Worm (Caenorhabditis elegans) whole organism, late embryonic: ENCODE data around the gene npl-10.

Experiments used
- F13H6.1 ChIP-seq: sonication (generic microtip); optimal IDR thresholded peaks from 2 replicates; lab custom pipeline; 2016; ENCODE audit warnings: missing genetic modification characterization, missing compliant biosample characterization
- K02D7.2 ChIP-seq: sonication (generic microtip); optimal IDR thresholded peaks from 2 replicates; lab custom pipeline; 2017; ENCODE audit warnings: mild to moderate bottlenecking, missing genetic modification characterization, missing compliant biosample characterization
- T23F11.4 ChIP-seq: fragments of 200-800 bp; sonication (Bioruptor generic); optimal IDR thresholded peaks from 2 replicates; lab custom pipeline; 2018; ENCODE audit warnings: mild to moderate bottlenecking, missing genetic modification characterization, missing compliant biosample characterization
- Y22D7AL.16 ChIP-seq: sonication (generic microtip); optimal IDR thresholded peaks from 2 replicates; lab custom pipeline; 2016; ENCODE audit warnings: missing genetic modification characterization, missing compliant biosample characterization
- ceh-14 ChIP-seq: sonication (generic microtip); optimal IDR thresholded peaks from 2 replicates; lab custom pipeline; 2016; ENCODE audit warnings: missing genotype, missing genetic modification characterization, missing compliant biosample characterization
- ceh-18 ChIP-seq: sonication (generic microtip); optimal IDR thresholded peaks from 2 replicates; lab custom pipeline; 2016; ENCODE audit warnings: missing genetic modification characterization, missing compliant biosample characterization
- ceh-2 ChIP-seq: sonication (generic microtip); optimal IDR thresholded peaks from 2 replicates; lab custom pipeline; 2016; ENCODE audit warnings: missing genotype, missing genetic modification characterization, missing compliant biosample characterization
- ceh-22 ChIP-seq: sonication (generic microtip); optimal IDR thresholded peaks from 2 replicates; lab custom pipeline; 2017; ENCODE audit warnings: missing biosample characterization, missing genetic modification characterization
- ceh-31 ChIP-seq: sonication (generic microtip); optimal IDR thresholded peaks from 2 replicates; lab custom pipeline; 2016; ENCODE audit warnings: missing genetic modification characterization, missing compliant biosample characterization
- ceh-34 ChIP-seq: sonication (generic microtip); optimal IDR thresholded peaks from 2 replicates; lab custom pipeline; 2016; ENCODE audit warnings: mild to moderate bottlenecking, missing genetic modification characterization, missing compliant biosample characterization
- ceh-45 ChIP-seq: fragments of 200-800 bp; sonication (Bioruptor generic); IDR thresholded peaks from 2 replicates; pipeline ENCODE4 v1.3.6; 2022; ENCODE audit warnings: missing genetic modification reagents, missing genetic modification characterization, missing compliant biosample characterization
- ceh-9 ChIP-seq: sonication (generic microtip); optimal IDR thresholded peaks from 2 replicates; lab custom pipeline; 2016; ENCODE audit warnings: mild to moderate bottlenecking, missing genetic modification characterization, inconsistent platforms, missing compliant biosample characterization
- dmd-4 ChIP-seq: sonication (generic microtip); optimal IDR thresholded peaks from 2 replicates; lab custom pipeline; 2016; ENCODE audit warnings: borderline replicate concordance, missing genetic modification characterization, missing compliant biosample characterization
- elt-2 ChIP-seq: sonication (generic microtip); optimal IDR thresholded peaks from 2 replicates; lab custom pipeline; 2016; ENCODE audit warnings: missing genetic modification reagents, missing genetic modification characterization, missing compliant biosample characterization
- ets-4 ChIP-seq: sonication (generic microtip); optimal IDR thresholded peaks from 2 replicates; lab custom pipeline; 2016; ENCODE audit warnings: missing genetic modification characterization, missing compliant biosample characterization
- fax-1 ChIP-seq: sonication (generic microtip); optimal IDR thresholded peaks from 2 replicates; lab custom pipeline; 2016; ENCODE audit warnings: missing genotype, missing genetic modification characterization, missing compliant biosample characterization
- gmeb-2 ChIP-seq: sonication (generic microtip); optimal IDR thresholded peaks from 2 replicates; lab custom pipeline; 2016; ENCODE audit warnings: missing genetic modification characterization, inconsistent platforms, missing compliant biosample characterization
- hlh-15 ChIP-seq: sonication (generic microtip); optimal IDR thresholded peaks from 2 replicates; lab custom pipeline; 2016; ENCODE audit warnings: missing genetic modification characterization, missing compliant biosample characterization
- madf-2 ChIP-seq: sonication (generic microtip); optimal IDR thresholded peaks from 2 replicates; lab custom pipeline; 2017; ENCODE audit warnings: missing genetic modification characterization, missing compliant biosample characterization
- mec-3 ChIP-seq: sonication (generic microtip); optimal IDR thresholded peaks from 2 replicates; lab custom pipeline; 2016; ENCODE audit warnings: borderline replicate concordance, missing genetic modification characterization, missing compliant biosample characterization
- nfya-1 ChIP-seq: sonication (generic microtip); optimal IDR thresholded peaks from 2 replicates; lab custom pipeline; 2017; ENCODE audit warnings: missing genetic modification characterization, mild to moderate bottlenecking, missing compliant biosample characterization, antibody characterized with exemption, moderate library complexity
- nhr-11 ChIP-seq: fragments of 150-350 bp; optimal IDR thresholded peaks from 2 replicates; lab custom pipeline; 2014; ENCODE audit warnings: missing biosample characterization, missing genetic modification characterization
- nhr-232 ChIP-seq: sonication (generic microtip); optimal IDR thresholded peaks from 2 replicates; lab custom pipeline; 2016; ENCODE audit warnings: missing genetic modification characterization, missing compliant biosample characterization
- odd-2 ChIP-seq: sonication (generic microtip); optimal IDR thresholded peaks from 2 replicates; lab custom pipeline; 2017; ENCODE audit warnings: antibody characterized with exemption, mild to moderate bottlenecking, missing genetic modification characterization, missing compliant biosample characterization
- pag-3 ChIP-seq: sonication (generic microtip); optimal IDR thresholded peaks from 2 replicates; lab custom pipeline; 2016; ENCODE audit warnings: missing compliant biosample characterization, missing genetic modification characterization, borderline replicate concordance
- pat-9 ChIP-seq: fragments of 200-800 bp; sonication (Bioruptor generic); optimal IDR thresholded peaks from 2 replicates; lab custom pipeline; 2018; ENCODE audit warnings: mild to moderate bottlenecking, missing genetic modification characterization, moderate library complexity, missing compliant biosample characterization
- pha-2 ChIP-seq: sonication (generic microtip); optimal IDR thresholded peaks from 2 replicates; lab custom pipeline; 2017; ENCODE audit warnings: mild to moderate bottlenecking, missing genetic modification characterization, missing compliant biosample characterization
- pha-4 ChIP-seq: fragments of 150-350 bp; optimal IDR thresholded peaks from 2 replicates; lab custom pipeline; 2018; ENCODE audit warnings: missing biosample characterization, missing genetic modification reagents, missing genetic modification characterization
- pqm-1 ChIP-seq: sonication (generic microtip); optimal IDR thresholded peaks from 2 replicates; lab custom pipeline; 2016; ENCODE audit warnings: missing genetic modification characterization, missing compliant biosample characterization
- rnt-1 ChIP-seq: sonication (generic microtip); optimal IDR thresholded peaks from 2 replicates; lab custom pipeline; 2016; ENCODE audit warnings: missing genetic modification characterization, missing compliant biosample characterization
- sox-2 ChIP-seq: fragments of 200-800 bp; sonication (Bioruptor generic); IDR thresholded peaks from 2 replicates; pipeline ENCODE4 v1.3.6; 2022; ENCODE audit warnings: missing genetic modification reagents, missing genetic modification characterization, missing compliant biosample characterization
- sox-4 ChIP-seq: sonication (generic microtip); optimal IDR thresholded peaks from 2 replicates; lab custom pipeline; 2017; ENCODE audit warnings: mild to moderate bottlenecking, missing genetic modification characterization, inconsistent platforms, missing compliant biosample characterization
- syd-9 ChIP-seq: sonication (generic microtip); optimal IDR thresholded peaks from 2 replicates; lab custom pipeline; 2016; ENCODE audit warnings: mild to moderate bottlenecking, missing genetic modification characterization, moderate library complexity, missing compliant biosample characterization
- tbx-2 ChIP-seq: sonication (generic microtip); optimal IDR thresholded peaks from 2 replicates; lab custom pipeline; 2016; ENCODE audit warnings: missing genetic modification characterization, missing compliant biosample characterization
- tbx-7 ChIP-seq: sonication (generic microtip); optimal IDR thresholded peaks from 2 replicates; lab custom pipeline; 2016; ENCODE audit warnings: missing genotype, missing genetic modification characterization, missing compliant biosample characterization
- ttx-3 ChIP-seq: sonication (generic microtip); optimal IDR thresholded peaks from 2 replicates; lab custom pipeline; 2016; ENCODE audit warnings: missing genetic modification reagents, missing genetic modification characterization, missing compliant biosample characterization
- unc-42 ChIP-seq: sonication (generic microtip); optimal IDR thresholded peaks from 2 replicates; lab custom pipeline; 2016; ENCODE audit warnings: missing genotype, missing genetic modification characterization, missing compliant biosample characterization
- unc-86 ChIP-seq: sonication (generic microtip); optimal IDR thresholded peaks from 2 replicates; lab custom pipeline; 2016; ENCODE audit warnings: missing genetic modification characterization, missing compliant biosample characterization
- ztf-16 ChIP-seq: sonication (generic microtip); optimal IDR thresholded peaks from 2 replicates; lab custom pipeline; 2017; ENCODE audit warnings: missing genetic modification characterization, missing compliant biosample characterization

Gene npl-10

ce11 chrIII:3902588-3903325 is 33.0 kb downstream of the npl-10 start:
- TF ChIP-seq madf-2 (tag; lab: Kevin White, UChicago): no peak
- no peak for TF ChIP-seq rnt-1 (tag; lab: Kevin White, UChicago)
- no peak for TF ChIP-seq ceh-9 (tag; lab: Kevin White, UChicago)
- no peak for TF ChIP-seq tbx-7 (tag; lab: Kevin White, UChicago)
- no peak for TF ChIP-seq ceh-18 (tag; lab: Kevin White, UChicago)
- no peak for TF ChIP-seq tbx-2
- TF ChIP-seq ztf-16 (tag; lab: Kevin White, UChicago): no peak
- no peak for TF ChIP-seq ttx-3 (tag; lab: Kevin White, UChicago)
- no peak for TF ChIP-seq ets-4 (tag; lab: Kevin White, UChicago)
- no peak for TF ChIP-seq nhr-11
- no peak for TF ChIP-seq ceh-34
- TF ChIP-seq fax-1 (tag; lab: Kevin White, UChicago): no peak
- no peak for TF ChIP-seq pha-4 (tag; lab: Kevin White, UChicago)
- TF ChIP-seq F13H6.1: no peak
- no peak for TF ChIP-seq pqm-1 (tag; lab: Kevin White, UChicago)
- TF ChIP-seq hlh-15 (tag; lab: Kevin White, UChicago): no peak
- no peak for TF ChIP-seq ceh-2 (tag; lab: Kevin White, UChicago)
- TF ChIP-seq, all 69 proteins: peak for 0

- TF ChIP-seq gmeb-2 (tag; lab: Kevin White, UChicago): no peak
- TF ChIP-seq ceh-45 (GFP tag; lab: Robert Waterston, UW): no peak
- TF ChIP-seq, all 69 proteins: peak for 0
Observed at ce11 chrIII:3901542-3901941, 34.2 kb downstream of the npl-10 start, which contains the start of gene tir-1. Gene tir-1, minus strand, starts transcription at chrIII:3901642.

ce11 chrIII:3898850-3899249 is 36.9 kb downstream of the npl-10 start:
- no peak for TF ChIP-seq ttx-3 (tag; lab: Kevin White, UChicago)
- TF ChIP-seq ceh-31 (tag; lab: Kevin White, UChicago): peak; percentile 21
- TF ChIP-seq unc-86 (tag; lab: Kevin White, UChicago): no peak
- peak; percentile 26 for TF ChIP-seq unc-42
- no peak for TF ChIP-seq ceh-22
- TF ChIP-seq, all 69 proteins: peak for 2

ce11 chrIII:3898354-3898753 is 37.4 kb downstream of the npl-10 start:
- TF ChIP-seq odd-2 (tag; lab: Kevin White, UChicago) (no peak), nfya-1 (tag; lab: Kevin White, UChicago) (peak; percentile 88)

- TF ChIP-seq sox-4 (tag; lab: Kevin White, UChicago) (no peak), Y22D7AL.16 (no peak), dmd-4 (tag; lab: Kevin White, UChicago) (no peak), syd-9 (no peak), madf-2 (tag; lab: Kevin White, UChicago) (no peak), K02D7.2 (no peak), elt-2 (peak; percentile 30)
Observed at ce11 chrIII:3893992-3894391, 41.7 kb downstream of the npl-10 start.

- TF ChIP-seq pag-3 (tag; lab: Kevin White, UChicago): no peak
- no peak for TF ChIP-seq sox-2 (GFP tag; lab: Robert Waterston, UW)
- no peak for TF ChIP-seq pat-9
- no peak for TF ChIP-seq mec-3
- TF ChIP-seq unc-42: no peak
- no peak for TF ChIP-seq ceh-14 (tag; lab: Kevin White, UChicago)
- no peak for TF ChIP-seq T23F11.4 (GFP tag; lab: Kevin White, UChicago)
- TF ChIP-seq ztf-16 (tag; lab: Kevin White, UChicago): no peak
- TF ChIP-seq pha-2 (tag; lab: Kevin White, UChicago): no peak
- TF ChIP-seq ceh-9 (tag; lab: Kevin White, UChicago): no peak
- TF ChIP-seq nhr-232 (tag; lab: Kevin White, UChicago): no peak
- no peak for TF ChIP-seq dmd-4 (tag; lab: Kevin White, UChicago)
- no peak for TF ChIP-seq Y22D7AL.16
- no peak for TF ChIP-seq elt-2
- TF ChIP-seq ttx-3 (tag; lab: Kevin White, UChicago): no peak
Observed at ce11 chrIII:3889896-3890295, 45.8 kb downstream of the npl-10 start.
